Worm (Caenorhabditis elegans) whole organism, midembryonic: Measurements from ENCODE around the gene kin-26.

ENCODE experiments used
- T22C8.4 ChIP-seq: fragments of 200-800 bp; sonication (Bioruptor generic); IDR thresholded peaks from 2 replicates; pipeline ENCODE4 v1.3.6; 2022; ENCODE audit warnings: missing genetic modification characterization, missing compliant biosample characterization
- cog-1 ChIP-seq: sonication (generic microtip); optimal IDR thresholded peaks from 2 replicates; lab custom pipeline; 2016; ENCODE audit warnings: missing genetic modification characterization, missing compliant biosample characterization
- flt-1 ChIP-seq: fragments of 200-800 bp; sonication (Bioruptor generic); IDR thresholded peaks from 2 replicates; pipeline ENCODE4 v1.3.6; 2022; ENCODE audit warnings: missing genetic modification characterization, missing compliant biosample characterization
- klf-2 ChIP-seq: fragments of 200-800 bp; sonication (Bioruptor generic); conservative IDR thresholded peaks from 2 replicates; pipeline ENCODE4 v1.3.6; 2022; ENCODE audit warnings: missing genetic modification reagents, missing genetic modification characterization, missing compliant biosample characterization
- med-1 ChIP-seq: sonication (generic microtip); optimal IDR thresholded peaks from 2 replicates; lab custom pipeline; 2017; ENCODE audit warnings: missing genetic modification characterization, mild to moderate bottlenecking, missing compliant biosample characterization, antibody characterized with exemption, missing genetic modification reagents; ENCODE audit not compliant: insufficient read depth
- ref-1 ChIP-seq: fragments of 200-800 bp; sonication (Bioruptor generic); conservative IDR thresholded peaks from 2 replicates; pipeline ENCODE4 v1.3.6; 2022; ENCODE audit warnings: missing genetic modification reagents, missing genetic modification characterization, missing compliant biosample characterization
- tab-1 ChIP-seq: fragments of 200-800 bp; sonication (Bioruptor generic); IDR thresholded peaks from 2 replicates; pipeline ENCODE4 v1.3.6; 2022; ENCODE audit warnings: missing genetic modification characterization, missing compliant biosample characterization
- ztf-23 ChIP-seq: fragments of 200-800 bp; sonication (Bioruptor generic); IDR thresholded peaks from 2 replicates; pipeline ENCODE4 v1.3.6; 2022; ENCODE audit warnings: missing genetic modification reagents, missing genetic modification characterization, missing compliant biosample characterization

- TF ChIP-seq cog-1 (tag; lab: Kevin White, UChicago) (no peak), med-1 (no peak), ztf-23 (GFP tag; lab: Robert Waterston, UW) (no peak), flt-1 (GFP tag; lab: Robert Waterston, UW) (no peak), klf-2 (no peak), T22C8.4 (GFP tag; lab: Robert Waterston, UW) (no peak), ref-1 (no peak), tab-1 (GFP tag; lab: Robert Waterston, UW) (no peak)
Observed at ce11 chrIV:7868607-7869006, 9.1 kb downstream of the kin-26 start, which contains the start of gene flp-10.
